Fruit fly (Drosophila melanogaster) whole organism, prepupa: ENCODE measurements around the gene CG5342.

Experiments
- Blimp-1 ChIP-seq: fragments of 200-800 bp; sonication (Bioruptor generic); optimal IDR thresholded peaks from 3 replicates; lab custom pipeline; 2017; ENCODE audit warnings: missing biosample characterization, missing genetic modification characterization, mild to moderate bottlenecking, moderate library complexity, missing genetic modification reagents
- CG10669 ChIP-seq: fragments of 200-800 bp; sonication (Bioruptor generic); optimal IDR thresholded peaks from 3 replicates; lab custom pipeline; 2018; ENCODE audit warnings: missing biosample characterization, mild to moderate bottlenecking, missing genetic modification characterization, moderate library complexity
- CG11762 ChIP-seq: fragments of 200-800 bp; sonication (Bioruptor generic); optimal IDR thresholded peaks from 3 replicates; lab custom pipeline; 2016; ENCODE audit warnings: missing biosample characterization, missing genetic modification characterization; ENCODE audit not compliant: insufficient read depth
- CG11902 ChIP-seq: fragments of 200-800 bp; sonication (Bioruptor generic); optimal IDR thresholded peaks from 3 replicates; lab custom pipeline; 2016; ENCODE audit warnings: missing biosample characterization, missing genetic modification characterization
- CG15336 ChIP-seq: fragments of 200-800 bp; sonication (Bioruptor generic); IDR thresholded peaks from 2 replicates; pipeline ENCODE4 v1.3.6; 2022; ENCODE audit warnings: missing biosample characterization, missing genetic modification characterization
- CG1621 ChIP-seq: fragments of 200-800 bp; sonication (Bioruptor generic); optimal IDR thresholded peaks from 3 replicates; lab custom pipeline; 2018; ENCODE audit warnings: missing biosample characterization, mild to moderate bottlenecking, missing genetic modification characterization
- CG31627 ChIP-seq: fragments of 200-800 bp; sonication (Bioruptor generic); optimal IDR thresholded peaks from 3 replicates; lab custom pipeline; 2016; ENCODE audit warnings: missing biosample characterization, missing genetic modification characterization
- CG32006 ChIP-seq: fragments of 200-800 bp; sonication (Bioruptor generic); optimal IDR thresholded peaks from 3 replicates; lab custom pipeline; 2017; ENCODE audit warnings: missing biosample characterization, mild to moderate bottlenecking, missing genetic modification characterization
- CG3919 ChIP-seq: fragments of 200-800 bp; sonication (Bioruptor generic); optimal IDR thresholded peaks from 3 replicates; lab custom pipeline; 2016; ENCODE audit warnings: missing biosample characterization, missing genetic modification characterization
- CG6163 ChIP-seq: fragments of 200-800 bp; sonication (Bioruptor generic); IDR thresholded peaks from 3 replicates; pipeline ENCODE4 v1.3.6; 2022; ENCODE audit warnings: missing biosample characterization, missing genetic modification characterization
- CG6792 ChIP-seq: fragments of 200-800 bp; sonication (Bioruptor generic); optimal IDR thresholded peaks from 3 replicates; lab custom pipeline; 2016; ENCODE audit warnings: missing biosample characterization, missing genetic modification characterization
- CG6808 ChIP-seq: fragments of 200-800 bp; sonication (Bioruptor generic); optimal IDR thresholded peaks from 3 replicates; lab custom pipeline; 2017; ENCODE audit warnings: missing biosample characterization, missing genetic modification characterization, mild to moderate bottlenecking, moderate library complexity, missing genetic modification reagents
- CG6854 ChIP-seq: fragments of 200-800 bp; sonication (Bioruptor generic); optimal IDR thresholded peaks from 2 replicates; lab custom pipeline; 2017; ENCODE audit warnings: missing biosample characterization, mild to moderate bottlenecking, missing genetic modification characterization
- CG7368 ChIP-seq: fragments of 200-800 bp; sonication (Bioruptor generic); optimal IDR thresholded peaks from 3 replicates; lab custom pipeline; 2016; ENCODE audit warnings: missing biosample characterization, missing genetic modification characterization
- CG8119 ChIP-seq: fragments of 200-800 bp; sonication (Bioruptor generic); IDR thresholded peaks from 3 replicates; pipeline ENCODE4 v1.3.6; 2022; ENCODE audit warnings: missing biosample characterization, missing genetic modification characterization
- CG8319 ChIP-seq: fragments of 200-800 bp; sonication (Bioruptor generic); optimal IDR thresholded peaks from 3 replicates; lab custom pipeline; 2016; ENCODE audit warnings: missing biosample characterization, missing genetic modification characterization
- CG8632 ChIP-seq: fragments of 200-800 bp; sonication (Bioruptor generic); optimal IDR thresholded peaks from 3 replicates; lab custom pipeline; 2016; ENCODE audit warnings: missing biosample characterization, missing genetic modification characterization
- CG9139 ChIP-seq: fragments of 200-800 bp; sonication (Bioruptor generic); optimal IDR thresholded peaks from 3 replicates; lab custom pipeline; 2017; ENCODE audit warnings: missing biosample characterization, mild to moderate bottlenecking, missing genetic modification characterization
- Eip75B ChIP-seq: fragments of 200-800 bp; sonication (Bioruptor generic); optimal IDR thresholded peaks from 3 replicates; lab custom pipeline; 2016; ENCODE audit warnings: missing biosample characterization, missing genetic modification characterization
- Ets96B ChIP-seq: fragments of 200-800 bp; optimal IDR thresholded peaks from 2 replicates; lab custom pipeline; 2019; ENCODE audit warnings: missing biosample characterization, mild to moderate bottlenecking, missing genetic modification characterization, moderate library complexity
- Gug ChIP-seq: fragments of 200-800 bp; sonication (Bioruptor generic); IDR thresholded peaks from 2 replicates; pipeline ENCODE4 v1.3.6; 2022; ENCODE audit warnings: missing biosample characterization, missing genetic modification characterization
- Hr38 ChIP-seq: sonication (Bioruptor generic); optimal IDR thresholded peaks from 2 replicates; lab custom pipeline; 2016; ENCODE audit warnings: missing biosample characterization, missing genetic modification characterization
- Hr39 ChIP-seq: fragments of 200-800 bp; sonication (Bioruptor generic); optimal IDR thresholded peaks from 2 replicates; lab custom pipeline; 2016; ENCODE audit warnings: missing biosample characterization, missing genetic modification characterization
- Hr4 ChIP-seq: fragments of 200-800 bp; sonication (Bioruptor generic); optimal IDR thresholded peaks from 3 replicates; lab custom pipeline; 2016; ENCODE audit warnings: missing biosample characterization, missing genetic modification characterization
- Met ChIP-seq: fragments of 200-800 bp; sonication (Bioruptor generic); optimal IDR thresholded peaks from 3 replicates; lab custom pipeline; 2016; ENCODE audit warnings: missing biosample characterization, missing genetic modification characterization
- OdsH ChIP-seq: fragments of 200-800 bp; sonication (Bioruptor generic); optimal IDR thresholded peaks from 3 replicates; lab custom pipeline; 2016; ENCODE audit warnings: missing biosample characterization, missing genetic modification characterization
- Sox102F ChIP-seq: fragments of 200-800 bp; sonication (Bioruptor generic); optimal IDR thresholded peaks from 2 replicates; lab custom pipeline; 2016; ENCODE audit warnings: missing biosample characterization, mild to moderate bottlenecking, missing genetic modification characterization
- Sox14 ChIP-seq: fragments of 200-800 bp; sonication (Bioruptor generic); optimal IDR thresholded peaks from 3 replicates; lab custom pipeline; 2016; ENCODE audit warnings: missing biosample characterization, missing genetic modification characterization
- Sox15 ChIP-seq: fragments of 200-800 bp; sonication (Bioruptor generic); optimal IDR thresholded peaks from 3 replicates; lab custom pipeline; 2016; ENCODE audit warnings: missing biosample characterization, missing genetic modification characterization
- achi ChIP-seq: fragments of 200-800 bp; sonication (Bioruptor generic); optimal IDR thresholded peaks from 3 replicates; lab custom pipeline; 2016; ENCODE audit warnings: missing biosample characterization, missing genetic modification characterization
- acj6 ChIP-seq: fragments of 200-800 bp; sonication (Bioruptor generic); optimal IDR thresholded peaks from 3 replicates; lab custom pipeline; 2016; ENCODE audit warnings: missing biosample characterization, missing genetic modification characterization
- cyc ChIP-seq: fragments of 200-800 bp; sonication (Bioruptor generic); optimal IDR thresholded peaks from 3 replicates; lab custom pipeline; 2016; ENCODE audit warnings: missing biosample characterization, missing genetic modification characterization
- dac ChIP-seq: fragments of 200-800 bp; sonication (Bioruptor generic); optimal IDR thresholded peaks from 2 replicates; lab custom pipeline; 2017; ENCODE audit warnings: missing biosample characterization, mild to moderate bottlenecking, missing genetic modification characterization
- dsx ChIP-seq: fragments of 200-800 bp; optimal IDR thresholded peaks from 3 replicates; lab custom pipeline; 2019; ENCODE audit warnings: missing biosample characterization, mild to moderate bottlenecking, missing genetic modification characterization, moderate library complexity; ENCODE audit not compliant: poor library complexity, severe bottlenecking
- eg ChIP-seq: fragments of 200-800 bp; sonication (Bioruptor generic); IDR thresholded peaks from 3 replicates; pipeline ENCODE4 v1.3.6; 2022; ENCODE audit warnings: missing biosample characterization, missing genetic modification characterization
- esn ChIP-seq: fragments of 200-800 bp; sonication (Bioruptor generic); optimal IDR thresholded peaks from 2 replicates; lab custom pipeline; 2016; ENCODE audit warnings: missing biosample characterization, mild to moderate bottlenecking, missing genetic modification characterization, moderate library complexity
- fd59A ChIP-seq: fragments of 200-800 bp; sonication (Bioruptor generic); optimal IDR thresholded peaks from 2 replicates; lab custom pipeline; 2017; ENCODE audit warnings: missing biosample characterization, mild to moderate bottlenecking, missing genetic modification characterization, missing genetic modification reagents
- fd85E ChIP-seq: fragments of 200-800 bp; sonication (Bioruptor generic); optimal IDR thresholded peaks from 3 replicates; lab custom pipeline; 2016; ENCODE audit warnings: missing biosample characterization, missing genetic modification characterization
- lz ChIP-seq: fragments of 200-800 bp; sonication (Bioruptor generic); optimal IDR thresholded peaks from 3 replicates; lab custom pipeline; 2016; ENCODE audit warnings: missing biosample characterization, missing genetic modification characterization
- net ChIP-seq: fragments of 200-800 bp; sonication (Bioruptor generic); optimal IDR thresholded peaks from 3 replicates; lab custom pipeline; 2016; ENCODE audit warnings: missing biosample characterization, missing genetic modification characterization
- salr ChIP-seq, 2 experiments: fragments of 200-800 bp; sonication (Bioruptor generic); optimal IDR thresholded peaks; 3 replicates each; lab custom pipeline; 2016 to 2018; ENCODE audit warnings: missing biosample characterization in 2 of 2, missing genetic modification characterization in 2 of 2, mild to moderate bottlenecking in 1 of 2
- svp ChIP-seq: fragments of 200-800 bp; sonication (Bioruptor generic); peaks from one replicate; lab custom pipeline; 2016; ENCODE audit warnings: missing biosample characterization, missing genetic modification characterization
- topi ChIP-seq: fragments of 200-800 bp; sonication (Bioruptor generic); optimal IDR thresholded peaks from 3 replicates; lab custom pipeline; 2016; ENCODE audit warnings: missing biosample characterization, missing genetic modification characterization
- vri ChIP-seq: fragments of 200-800 bp; sonication (Bioruptor generic); optimal IDR thresholded peaks from 3 replicates; lab custom pipeline; 2016; ENCODE audit warnings: missing biosample characterization, mild to moderate bottlenecking, missing genetic modification characterization

CG5342 gene

dm6 chr3R:11571408-11571807, 7.2 kb upstream of the CG5342 start:
- TF ChIP-seq CG6854 = no peak

- TF ChIP-seq fd85E (GFP tag; lab: Kevin White, UChicago) (no peak), Gug (GFP tag; lab: Robert Waterston, UW) (no peak), lz (GFP tag; lab: Kevin White, UChicago) (no peak), net (GFP tag; lab: Kevin White, UChicago) (no peak), CG6163 (GFP tag; lab: Robert Waterston, UW) (no peak; the same call in 2 of the 3 replicates), CG9139 (no peak), topi (GFP tag; lab: Kevin White, UChicago) (no peak), CG31627 (GFP tag; lab: Kevin White, UChicago) (peak; percentile 9), CG1621 (tag; lab: Kevin White, UChicago) (peak; percentile 83), OdsH (GFP tag; lab: Kevin White, UChicago) (no peak), Sox14 (GFP tag; lab: Kevin White, UChicago) (no peak)
These were observed 3.0 kb downstream of the CG5342 start, which contains the start of gene wkd for dm6 chr3R:11581340-11582252. wkd (plus strand) TSS chr3R:11581576.

DNA sequence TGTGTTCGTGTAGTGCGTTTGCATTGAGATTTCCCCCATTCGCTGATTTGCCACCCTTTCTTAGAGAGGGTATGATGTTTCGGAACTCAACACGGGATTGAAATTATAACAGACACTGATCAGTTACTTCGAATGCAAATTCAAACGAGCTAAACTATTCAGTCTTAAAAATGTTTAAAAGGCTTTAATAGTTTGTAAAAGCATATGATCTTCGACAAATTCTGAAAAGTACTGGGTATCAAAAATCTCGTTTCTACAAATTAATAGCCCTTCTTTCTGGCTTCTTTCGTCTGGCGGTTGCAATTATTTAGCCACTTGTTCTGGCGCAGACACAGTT, 3.6 kb downstream of the CG5342 start:
- TF ChIP-seq fd85E (GFP tag; lab: Kevin White, UChicago) (no peak), dsx (GFP tag; lab: Kevin White, UChicago) (peak; percentile 79), achi (GFP tag; lab: Kevin White, UChicago) (no peak), CG32006 (GFP tag; lab: Kevin White, UChicago) (peak; percentile 92), Gug (GFP tag; lab: Robert Waterston, UW) (peak; percentile 88), dac (GFP tag; lab: Kevin White, UChicago) (peak; percentile 79), CG3919 (GFP tag; lab: Kevin White, UChicago) (peak; percentile 90), CG8319 (peak; percentile 64), CG10669 (GFP tag; lab: Kevin White, UChicago) (peak; percentile 88), CG11902 (GFP tag; lab: Kevin White, UChicago) (peak; percentile 1), Hr4 (GFP tag; lab: Kevin White, UChicago) (no peak), Sox15 (GFP tag; lab: Kevin White, UChicago) (peak; percentile 19), esn (GFP tag; lab: Kevin White, UChicago) (no peak), Sox14 (GFP tag; lab: Kevin White, UChicago) (peak; percentile 83), eg (GFP tag; lab: Robert Waterston, UW) (peak; percentile 96), acj6 (no peak), lz (GFP tag; lab: Kevin White, UChicago) (no peak), CG8632 (GFP tag; lab: Kevin White, UChicago) (no peak), CG6854 (no peak), Hr39 (no peak), fd59A (peak; percentile 76), Eip75B (GFP tag; lab: Kevin White, UChicago) (peak; percentile 88), CG6808 (GFP tag; lab: Kevin White, UChicago) (peak; percentile 77), CG15336 (peak; percentile 96), Blimp-1 (GFP tag; lab: Kevin White, UChicago) (no peak), Met (GFP tag; lab: Kevin White, UChicago) (no peak), CG6163 (GFP tag; lab: Robert Waterston, UW) (peak; percentile 93), cyc (GFP tag; lab: Kevin White, UChicago) (peak; percentile 36), svp (GFP tag; lab: Kevin White, UChicago) (no peak), OdsH (GFP tag; lab: Kevin White, UChicago) (no peak), CG9139 (peak; percentile 50), CG7368 (GFP tag; lab: Kevin White, UChicago) (peak; percentile 81), net (GFP tag; lab: Kevin White, UChicago) (peak; percentile 90), CG8119 (peak; percentile 92), Sox102F (GFP tag; lab: Kevin White, UChicago) (no peak), Ets96B (tag; lab: Kevin White, UChicago) (peak; percentile 85), Hr38 (peak; percentile 68), CG6792 (GFP tag; lab: Kevin White, UChicago) (peak; percentile 71), topi (GFP tag; lab: Kevin White, UChicago) (no peak), CG1621 (tag; lab: Kevin White, UChicago) (peak; percentile 86), vri (no peak), CG11762 (peak; percentile 72), salr (GFP tag; optimal IDR thresholded peaks at IDR 0.05; lab: Kevin White, UChicago) (peak; percentile 77 to 86)
